Fruit fly (Drosophila melanogaster) whole organism, embryonic: ENCODE data around the gene CG5509.

Source experiments
- Abd-B ChIP-seq: fragments of 200-800 bp; sonication (Bioruptor generic); optimal IDR thresholded peaks from 2 replicates; lab custom pipeline; 2018; ENCODE audit warnings: missing biosample characterization, mild to moderate bottlenecking, missing genetic modification characterization, moderate library complexity
- Atf-2 ChIP-seq: fragments of 200-800 bp; sonication (Bioruptor generic); optimal IDR thresholded peaks from 2 replicates; lab custom pipeline; 2016; ENCODE audit warnings: missing biosample characterization, missing genetic modification characterization
- Blimp-1 ChIP-seq: fragments of 200-800 bp; sonication (Bioruptor generic); optimal IDR thresholded peaks from 3 replicates; lab custom pipeline; 2018; ENCODE audit warnings: missing biosample characterization, missing genetic modification characterization, mild to moderate bottlenecking, moderate library complexity, missing genetic modification reagents
- CG14667 ChIP-seq: fragments of 200-800 bp; sonication (Bioruptor generic); IDR thresholded peaks from 2 replicates; pipeline ENCODE4 v1.3.6; 2022; ENCODE audit warnings: missing biosample characterization, missing genetic modification characterization
- CG14710 ChIP-seq: fragments of 200-800 bp; sonication (Bioruptor generic); optimal IDR thresholded peaks from 3 replicates; lab custom pipeline; 2019; ENCODE audit warnings: missing biosample characterization, mild to moderate bottlenecking, missing genetic modification characterization, moderate library complexity
- CG14965 ChIP-seq: fragments of 200-800 bp; sonication (Bioruptor generic); optimal IDR thresholded peaks from 2 replicates; lab custom pipeline; 2016; ENCODE audit warnings: missing biosample characterization, missing genetic modification characterization, borderline replicate concordance
- CG1529 ChIP-seq: fragments of 200-800 bp; sonication (Bioruptor generic); optimal IDR thresholded peaks from 3 replicates; lab custom pipeline; 2018; ENCODE audit warnings: missing biosample characterization, missing genetic modification characterization
- CG17568 ChIP-seq: fragments of 200-800 bp; sonication (Bioruptor generic); optimal IDR thresholded peaks from 2 replicates; lab custom pipeline; 2018; ENCODE audit warnings: missing biosample characterization, mild to moderate bottlenecking, missing genetic modification characterization, moderate library complexity
- CG1792 ChIP-seq: fragments of 200-800 bp; sonication (Bioruptor generic); optimal IDR thresholded peaks from 2 replicates; lab custom pipeline; 2016; ENCODE audit warnings: missing biosample characterization, missing genetic modification characterization
- CG18619 ChIP-seq: fragments of 200-800 bp; sonication (Bioruptor generic); optimal IDR thresholded peaks from 3 replicates; lab custom pipeline; 2017; ENCODE audit warnings: missing biosample characterization, mild to moderate bottlenecking, missing genetic modification characterization
- CG30020 ChIP-seq: fragments of 200-800 bp; optimal IDR thresholded peaks from 2 replicates; lab custom pipeline; 2019; ENCODE audit warnings: missing biosample characterization, mild to moderate bottlenecking, missing genetic modification characterization, moderate library complexity
- CG3065 ChIP-seq: fragments of 200-800 bp; sonication (Bioruptor generic); optimal IDR thresholded peaks from 2 replicates; lab custom pipeline; 2016; ENCODE audit warnings: missing biosample characterization, missing genetic modification characterization
- CG33557 ChIP-seq: fragments of 200-800 bp; sonication (Bioruptor generic); optimal IDR thresholded peaks from 2 replicates; lab custom pipeline; 2019; ENCODE audit warnings: missing biosample characterization, mild to moderate bottlenecking, missing genetic modification characterization, moderate library complexity
- CG34224 ChIP-seq: fragments of 200-800 bp; sonication (Bioruptor generic); IDR thresholded peaks from 3 replicates; pipeline ENCODE4 v1.3.6; 2022; ENCODE audit warnings: missing biosample characterization, missing genetic modification characterization; ENCODE audit not compliant: partially characterized antibody
- CG34376 ChIP-seq: fragments of 200-800 bp; sonication (Bioruptor generic); optimal IDR thresholded peaks from 2 replicates; lab custom pipeline; 2018; ENCODE audit warnings: missing biosample characterization, mild to moderate bottlenecking, missing genetic modification characterization
- CG4404 ChIP-seq: fragments of 200-800 bp; sonication (Bioruptor generic); IDR thresholded peaks from 2 replicates; pipeline ENCODE4 v1.3.6; 2022; ENCODE audit warnings: missing biosample characterization, missing genetic modification characterization
- CG4730 ChIP-seq: fragments of 200-800 bp; sonication (Bioruptor generic); IDR thresholded peaks from 2 replicates; pipeline ENCODE4 v1.3.6; 2022; ENCODE audit warnings: missing biosample characterization, missing genetic modification characterization
- CG8281 ChIP-seq: fragments of 200-800 bp; sonication (Bioruptor generic); optimal IDR thresholded peaks from 2 replicates; lab custom pipeline; 2018; ENCODE audit warnings: missing biosample characterization, mild to moderate bottlenecking, missing genetic modification characterization, moderate library complexity
- CG9817 ChIP-seq: fragments of 200-800 bp; sonication (Bioruptor generic); optimal IDR thresholded peaks from 2 replicates; lab custom pipeline; 2018; ENCODE audit warnings: missing biosample characterization, mild to moderate bottlenecking, missing genetic modification characterization, moderate library complexity
- Fer2 ChIP-seq: fragments of 200-800 bp; sonication (Bioruptor generic); optimal IDR thresholded peaks from 2 replicates; lab custom pipeline; 2018; ENCODE audit warnings: missing biosample characterization, mild to moderate bottlenecking, missing genetic modification characterization, moderate library complexity
- HLH3B ChIP-seq: fragments of 200-800 bp; sonication (Bioruptor generic); IDR thresholded peaks from 2 replicates; pipeline ENCODE4 v1.3.6; 2022; ENCODE audit warnings: missing biosample characterization, missing genetic modification characterization
- Lhr ChIP-seq: fragments of 200-800 bp; sonication (Bioruptor generic); optimal IDR thresholded peaks from 3 replicates; lab custom pipeline; 2017; ENCODE audit warnings: mild to moderate bottlenecking, missing biosample characterization, missing genetic modification reagents, missing genetic modification characterization
- MTF-1 ChIP-seq: fragments of 200-800 bp; sonication (Bioruptor generic); optimal IDR thresholded peaks from 2 replicates; lab custom pipeline; 2018; ENCODE audit warnings: missing biosample characterization, mild to moderate bottlenecking, missing genetic modification characterization, borderline replicate concordance
- Max ChIP-seq: fragments of 200-800 bp; sonication (Bioruptor generic); optimal IDR thresholded peaks from 2 replicates; lab custom pipeline; 2016; ENCODE audit warnings: missing biosample characterization, mild to moderate bottlenecking, missing genetic modification characterization
- Myb ChIP-seq: fragments of 200-800 bp; sonication (Bioruptor generic); optimal IDR thresholded peaks from 2 replicates; lab custom pipeline; 2016; ENCODE audit warnings: missing biosample characterization, missing genetic modification characterization
- Nf-YC ChIP-seq: fragments of 200-800 bp; optimal IDR thresholded peaks from 3 replicates; lab custom pipeline; 2019; ENCODE audit warnings: missing biosample characterization, mild to moderate bottlenecking, missing genetic modification characterization, moderate library complexity
- Oaz ChIP-seq: fragments of 200-800 bp; sonication (Bioruptor generic); IDR thresholded peaks from 2 replicates; pipeline ENCODE4 v1.3.6; 2022; ENCODE audit warnings: missing biosample characterization, missing genetic modification characterization
- Sin3A ChIP-seq: fragments of >200 bp; optimal IDR thresholded peaks from 2 replicates; lab custom pipeline; 2018
- Sry-δ ChIP-seq: fragments of 200-800 bp; sonication (Bioruptor generic); optimal IDR thresholded peaks from 2 replicates; lab custom pipeline; 2016; ENCODE audit warnings: missing biosample characterization, missing genetic modification characterization
- Xrp1 ChIP-seq: fragments of 200-800 bp; sonication (Bioruptor generic); IDR thresholded peaks from 2 replicates; pipeline ENCODE4 v1.3.6; 2022; ENCODE audit warnings: missing biosample characterization, missing genetic modification characterization
- exex ChIP-seq: fragments of 200-800 bp; sonication (Bioruptor generic); optimal IDR thresholded peaks from 4 replicates; lab custom pipeline; 2018; ENCODE audit warnings: missing biosample characterization, mild to moderate bottlenecking, missing genetic modification characterization, moderate library complexity
- gem ChIP-seq: fragments of 200-800 bp; sonication (Bioruptor generic); optimal IDR thresholded peaks from 2 replicates; lab custom pipeline; 2019; ENCODE audit warnings: missing biosample characterization, mild to moderate bottlenecking, missing genetic modification characterization, moderate library complexity
- gfzf ChIP-seq: fragments of 200-800 bp; sonication (Bioruptor generic); optimal IDR thresholded peaks from 2 replicates; lab custom pipeline; 2016; ENCODE audit warnings: missing biosample characterization, mild to moderate bottlenecking, missing genetic modification characterization, moderate library complexity
- hb ChIP-seq: fragments of 200-800 bp; sonication (Bioruptor generic); IDR thresholded peaks from 3 replicates; pipeline ENCODE4 v1.3.6; 2022; ENCODE audit warnings: missing biosample characterization, missing genetic modification characterization; ENCODE audit not compliant: partially characterized antibody
- kni ChIP-seq: fragments of 200-800 bp; sonication (Bioruptor generic); optimal IDR thresholded peaks from 3 replicates; lab custom pipeline; 2017; ENCODE audit warnings: mild to moderate bottlenecking, missing biosample characterization, missing genetic modification reagents, missing genetic modification characterization
- pb ChIP-seq: fragments of 200-800 bp; sonication (Bioruptor generic); optimal IDR thresholded peaks from 3 replicates; lab custom pipeline; 2016; ENCODE audit warnings: missing biosample characterization, missing genetic modification characterization
- repo ChIP-seq: fragments of 200-800 bp; sonication (Bioruptor generic); optimal IDR thresholded peaks from 2 replicates; lab custom pipeline; 2016; ENCODE audit warnings: missing biosample characterization, missing genetic modification characterization
- run ChIP-seq: fragments of 200-800 bp; sonication (Bioruptor generic); optimal IDR thresholded peaks from 3 replicates; lab custom pipeline; 2018; ENCODE audit warnings: missing biosample characterization, mild to moderate bottlenecking, missing genetic modification characterization
- sens-2 ChIP-seq: fragments of 200-800 bp; sonication (Bioruptor generic); IDR thresholded peaks from 2 replicates; pipeline ENCODE4 v1.3.6; 2022; ENCODE audit warnings: missing biosample characterization, missing genetic modification characterization
- slbo ChIP-seq: fragments of 200-800 bp; sonication (Bioruptor generic); IDR thresholded peaks from 2 replicates; pipeline ENCODE4 v1.3.6; 2022; ENCODE audit warnings: missing biosample characterization, missing genetic modification characterization
- tgo ChIP-seq: fragments of 200-800 bp; sonication (Bioruptor generic); IDR thresholded peaks from 3 replicates; pipeline ENCODE4 v1.3.6; 2022; ENCODE audit warnings: missing biosample characterization, missing genetic modification characterization
- unpg ChIP-seq: fragments of 200-800 bp; sonication (Bioruptor generic); optimal IDR thresholded peaks from 3 replicates; lab custom pipeline; 2018; ENCODE audit warnings: missing biosample characterization, mild to moderate bottlenecking, missing genetic modification characterization, moderate library complexity
- vfl ChIP-seq: fragments of 200-800 bp; sonication (Bioruptor generic); optimal IDR thresholded peaks from 2 replicates; lab custom pipeline; 2016; ENCODE audit warnings: missing biosample characterization, missing genetic modification characterization
- vnd ChIP-seq: fragments of 200-800 bp; sonication (Bioruptor generic); IDR thresholded peaks from 3 replicates; pipeline ENCODE4 v1.3.6; 2022; ENCODE audit warnings: missing biosample characterization, missing genetic modification characterization; ENCODE audit not compliant: partially characterized antibody
- vvl ChIP-seq: fragments of 200-800 bp; sonication (Bioruptor generic); IDR thresholded peaks from 2 replicates; pipeline ENCODE4 v1.3.6; 2022; ENCODE audit warnings: missing biosample characterization, missing genetic modification characterization

The CG5509 gene

DNA sequence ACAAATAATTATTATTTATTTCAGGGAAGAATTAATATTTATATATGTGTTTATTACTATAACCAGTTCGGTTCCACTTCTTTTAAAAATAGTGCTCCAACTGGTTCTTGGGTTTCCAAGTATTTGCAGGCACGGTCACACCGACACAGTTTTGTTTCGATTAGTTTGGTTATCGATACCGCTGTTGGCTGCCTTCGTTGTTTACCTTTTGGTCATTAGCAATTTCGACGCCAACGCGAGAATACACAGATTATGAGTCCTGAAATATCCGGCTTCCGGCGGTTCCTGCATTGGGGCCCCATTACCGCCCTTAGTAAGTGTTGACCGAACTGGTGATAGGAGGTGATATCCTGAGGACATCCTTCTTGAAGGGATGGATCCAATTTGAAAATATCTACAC lies 44.1 kb upstream of the CG5509 start, which contains the start of gene CG5196 (continued):
- TF ChIP-seq gem (tag; lab: Kevin White, UChicago) = no peak
- no peak for TF ChIP-seq CG33557 (GFP tag; lab: Kevin White, UChicago)
- no peak for TF ChIP-seq CG3065 (GFP tag; lab: Kevin White, UChicago)
- peak; percentile 4 for TF ChIP-seq Max (GFP tag; lab: Kevin White, UChicago)
- TF ChIP-seq Sin3A (lab: Kevin White, UChicago) = peak; percentile 29
- TF ChIP-seq Xrp1 (GFP tag; lab: Robert Waterston, UW) = 0 out of 2 replicates have a peak, but pooled peaks have one; percentile 12
- peak; percentile 34 for TF ChIP-seq kni (GFP tag; lab: Kevin White, UChicago)
- TF ChIP-seq CG30020 (tag; lab: Kevin White, UChicago) = peak; percentile 61
- no peak for TF ChIP-seq CG1792
- peak; percentile 23 for TF ChIP-seq CG34376
- no peak; the same call in 1 of the 2 replicates for TF ChIP-seq slbo (GFP tag; lab: Robert Waterston, UW)
- peak; percentile 9 for TF ChIP-seq repo (GFP tag; lab: Kevin White, UChicago)
- no peak for TF ChIP-seq CG14965 (GFP tag; lab: Kevin White, UChicago)
- TF ChIP-seq Oaz (GFP tag; lab: Robert Waterston, UW) = no peak
- TF ChIP-seq Myb (GFP tag; lab: Kevin White, UChicago) = peak; percentile 15
- no peak for TF ChIP-seq HLH3B (GFP tag; lab: Robert Waterston, UW)
- TF ChIP-seq Atf-2 (GFP tag; lab: Kevin White, UChicago) = no peak
- TF ChIP-seq CG4730 (GFP tag; lab: Robert Waterston, UW) = no peak
- peak; percentile 12 for TF ChIP-seq unpg (GFP tag; lab: Kevin White, UChicago)
- peak; percentile 56 for TF ChIP-seq Sry-δ (GFP tag; lab: Kevin White, UChicago)
- TF ChIP-seq sens-2 (GFP tag; lab: Robert Waterston, UW) = no peak
- peak; percentile 60 for TF ChIP-seq CG14710 (tag; lab: Kevin White, UChicago)
- no peak for TF ChIP-seq CG9817 (tag; lab: Kevin White, UChicago)
- TF ChIP-seq pb (GFP tag; lab: Kevin White, UChicago) = peak; percentile 26
- no peak for TF ChIP-seq run (tag; lab: Kevin White, UChicago)
- no peak for TF ChIP-seq Fer2 (tag; lab: Kevin White, UChicago)
- TF ChIP-seq hb = no peak
- no peak for TF ChIP-seq vfl
- TF ChIP-seq Nf-YC (tag; lab: Kevin White, UChicago) = peak; percentile 31
- peak; percentile 81 for TF ChIP-seq CG34224 (GFP tag; lab: Robert Waterston, UW)
- peak; percentile 75 for TF ChIP-seq gfzf (GFP tag; lab: Kevin White, UChicago)
- TF ChIP-seq MTF-1 = no peak
- TF ChIP-seq CG4404 (GFP tag; lab: Robert Waterston, UW) = no peak
- TF ChIP-seq vnd (GFP tag; lab: Robert Waterston, UW) = peak; percentile 61; the same call in 2 of the 3 replicates
- no peak for TF ChIP-seq CG14667 (GFP tag; lab: Robert Waterston, UW)
- TF ChIP-seq exex = peak; percentile 64
- no peak for TF ChIP-seq CG18619 (GFP tag; lab: Kevin White, UChicago)
- peak; percentile 44; the same call in 1 of the 2 replicates for TF ChIP-seq vvl (GFP tag; lab: Robert Waterston, UW)
- no peak for TF ChIP-seq Blimp-1 (GFP tag; lab: Kevin White, UChicago)
- TF ChIP-seq tgo (GFP tag; lab: Robert Waterston, UW) = no peak
- no peak for TF ChIP-seq CG17568
- no peak for TF ChIP-seq CG8281 (tag; lab: Kevin White, UChicago)
- TF ChIP-seq Lhr (GFP tag; lab: Kevin White, UChicago) = peak; percentile 49
- TF ChIP-seq CG1529 (GFP tag; lab: Kevin White, UChicago) = no peak
- peak; percentile 43 for TF ChIP-seq Abd-B (GFP tag; lab: Kevin White, UChicago)
